Worm (Caenorhabditis elegans) whole organism, L1 larva: ENCODE results near the gene Y1A5A.1.

Experiments
- ama-1 ChIP-seq: fragments of 150-350 bp; optimal IDR thresholded peaks from 2 replicates; lab custom pipeline; 2014
- ceh-82 ChIP-seq, 3 experiments: fragments of 150-350 bp in 1 of 3; sonication (generic microtip) in 2 of 3; optimal IDR thresholded peaks; 2 replicates each; lab custom pipeline; 2014 to 2017; ENCODE audit warnings: missing biosample characterization in 3 of 3, missing genetic modification characterization in 3 of 3
- egl-13 ChIP-seq: sonication (generic microtip); optimal IDR thresholded peaks from 2 replicates; lab custom pipeline; 2016; ENCODE audit warnings: missing genotype, missing genetic modification reagents, missing genetic modification characterization, missing compliant biosample characterization
- isw-1 ChIP-seq: fragments of 200-800 bp; sonication (Bioruptor generic); IDR thresholded peaks from 2 replicates; pipeline ENCODE4 v1.3.6; 2022; ENCODE audit warnings: missing genetic modification characterization, missing compliant biosample characterization
- unc-62 ChIP-seq: fragments of 150-350 bp; optimal IDR thresholded peaks from 2 replicates; lab custom pipeline; 2014; ENCODE audit warnings: missing biosample characterization, missing genetic modification reagents, missing genetic modification characterization
- ztf-11 ChIP-seq, 2 experiments: sonication (generic microtip); optimal IDR thresholded peaks; 2 replicates each; lab custom pipeline; 2016 to 2017; ENCODE audit warnings: missing genetic modification characterization in 2 of 2, missing biosample characterization in 1 of 2, missing compliant biosample characterization in 1 of 2

ce11 chrIII:4034984-4035383 lies 48.5 kb upstream of the Y1A5A.1 start:
- no peak for TF ChIP-seq unc-62
- TF ChIP-seq ama-1 (lab: Kevin White, UChicago) = no peak
- peak in 1 of 3 experiments; percentile 30 for TF ChIP-seq ceh-82 (tag; optimal IDR thresholded peaks at IDR 0.05; lab: Kevin White, UChicago)
- no peak for TF ChIP-seq ztf-11 (tag; optimal IDR thresholded peaks at IDR 0.05; lab: Kevin White, UChicago)
- TF ChIP-seq egl-13 (tag; lab: Kevin White, UChicago) = no peak
- TF ChIP-seq isw-1 (GFP tag; lab: Robert Waterston, UW) = no peak
